Worm (Caenorhabditis elegans) whole organism, young adult: ENCODE results near the gene clc-8.
"Not testable (repeated sequence)": the region's sequence is repeated elsewhere in the genome, so short reads cannot be mapped to it uniquely, and the experiment has no call there.

ENCODE experiments used
- B0019.2 ChIP-seq: fragments of 200-800 bp; sonication (Bioruptor generic); conservative IDR thresholded peaks from 2 replicates; pipeline ENCODE4 v1.3.6; 2022; ENCODE audit warnings: missing genetic modification reagents, missing genetic modification characterization, missing compliant biosample characterization
- F23B12.7 ChIP-seq: sonication (generic microtip); optimal IDR thresholded peaks from 2 replicates; lab custom pipeline; 2017; ENCODE audit warnings: missing genetic modification characterization, mild to moderate bottlenecking, missing compliant biosample characterization, antibody characterized with exemption, moderate library complexity; ENCODE audit not compliant: insufficient read depth
- F33H1.4 ChIP-seq: fragments of 200-800 bp; sonication (Bioruptor generic); IDR thresholded peaks from 2 replicates; pipeline ENCODE4 v1.3.6; 2022; ENCODE audit warnings: missing genetic modification reagents, missing genetic modification characterization, missing compliant biosample characterization
- F37B4.10 ChIP-seq: fragments of 200-800 bp; sonication (Bioruptor generic); IDR thresholded peaks from 2 replicates; pipeline ENCODE4 v1.3.6; 2022; ENCODE audit warnings: missing genetic modification characterization, missing compliant biosample characterization
- F55B11.4 ChIP-seq: sonication (generic microtip); optimal IDR thresholded peaks from 2 replicates; lab custom pipeline; 2016; ENCODE audit warnings: missing compliant biosample characterization, missing genetic modification characterization, borderline replicate concordance; ENCODE audit not compliant: insufficient read depth
- F57A8.1 ChIP-seq: fragments of 200-800 bp; sonication (Bioruptor generic); optimal IDR thresholded peaks from 2 replicates; lab custom pipeline; 2018; ENCODE audit warnings: mild to moderate bottlenecking, missing genetic modification characterization, moderate library complexity, missing compliant biosample characterization
- F57C9.4 ChIP-seq: sonication (generic microtip); optimal IDR thresholded peaks from 2 replicates; lab custom pipeline; 2017; ENCODE audit warnings: mild to moderate bottlenecking, missing genetic modification characterization, missing compliant biosample characterization
- T07F8.4 ChIP-seq: sonication (generic microtip); optimal IDR thresholded peaks from 2 replicates; lab custom pipeline; 2016; ENCODE audit warnings: mild to moderate bottlenecking, missing genetic modification characterization, moderate library complexity, missing compliant biosample characterization
- Y67H2A.10 ChIP-seq: fragments of 200-800 bp; sonication (Bioruptor generic); conservative IDR thresholded peaks from 2 replicates; pipeline ENCODE4 v1.3.6; 2022; ENCODE audit warnings: missing genetic modification reagents, missing genetic modification characterization, missing compliant biosample characterization
- Y95B8A.8 ChIP-seq: fragments of 200-800 bp; sonication (Bioruptor generic); IDR thresholded peaks from 2 replicates; pipeline ENCODE4 v1.3.6; 2022; ENCODE audit warnings: missing genetic modification reagents, missing genetic modification characterization, missing compliant biosample characterization
- ZK185.1 ChIP-seq: sonication (generic microtip); optimal IDR thresholded peaks from 2 replicates; lab custom pipeline; 2016; ENCODE audit warnings: mild to moderate bottlenecking, missing genetic modification characterization, missing compliant biosample characterization; ENCODE audit not compliant: poor library complexity, severe bottlenecking
- aptf-3 ChIP-seq: fragments of 200-800 bp; sonication (Bioruptor generic); IDR thresholded peaks from 2 replicates; pipeline ENCODE4 v1.3.6; 2022; ENCODE audit warnings: missing genetic modification characterization, missing compliant biosample characterization
- atf-7 ChIP-seq: sonication (generic microtip); optimal IDR thresholded peaks from 2 replicates; lab custom pipeline; 2017; ENCODE audit warnings: mild to moderate bottlenecking, missing genetic modification characterization, missing compliant biosample characterization
- athp-1 ChIP-seq: sonication (generic microtip); optimal IDR thresholded peaks from 2 replicates; lab custom pipeline; 2017; ENCODE audit warnings: mild to moderate bottlenecking, missing genetic modification characterization, missing compliant biosample characterization
- attf-3 ChIP-seq: fragments of 200-800 bp; sonication (Bioruptor generic); conservative IDR thresholded peaks from 2 replicates; pipeline ENCODE4 v1.3.6; 2022; ENCODE audit warnings: missing genetic modification reagents, missing genetic modification characterization, missing compliant biosample characterization
- attf-5 ChIP-seq: fragments of 200-800 bp; sonication (Bioruptor generic); optimal IDR thresholded peaks from 2 replicates; lab custom pipeline; 2018; ENCODE audit warnings: mild to moderate bottlenecking, missing genetic modification characterization, missing compliant biosample characterization
- attf-6 ChIP-seq: fragments of 200-800 bp; sonication (Bioruptor generic); IDR thresholded peaks from 2 replicates; pipeline ENCODE4 v1.3.6; 2022; ENCODE audit warnings: missing genetic modification reagents, missing genetic modification characterization, missing compliant biosample characterization
- bed-2 ChIP-seq: fragments of 200-800 bp; sonication (Bioruptor generic); IDR thresholded peaks from 2 replicates; pipeline ENCODE4 v1.3.6; 2022; ENCODE audit warnings: missing genetic modification reagents, missing genetic modification characterization, missing compliant biosample characterization
- chd-7 ChIP-seq: sonication (generic microtip); optimal IDR thresholded peaks from 2 replicates; lab custom pipeline; 2016; ENCODE audit warnings: mild to moderate bottlenecking, missing genetic modification characterization, moderate library complexity, missing compliant biosample characterization
- dox-1 ChIP-seq: fragments of 200-800 bp; sonication (Bioruptor generic); IDR thresholded peaks from 2 replicates; pipeline ENCODE4 v1.3.6; 2022; ENCODE audit warnings: missing genetic modification reagents, missing genetic modification characterization, missing compliant biosample characterization
- dpff-1 ChIP-seq: sonication (generic microtip); optimal IDR thresholded peaks from 2 replicates; lab custom pipeline; 2017; ENCODE audit warnings: mild to moderate bottlenecking, missing genetic modification characterization, missing compliant biosample characterization
- ekl-4 ChIP-seq: fragments of 200-800 bp; sonication (Bioruptor generic); IDR thresholded peaks from 2 replicates; pipeline ENCODE4 v1.3.6; 2022; ENCODE audit warnings: missing genetic modification reagents, missing genetic modification characterization, missing compliant biosample characterization
- hlh-26 ChIP-seq: fragments of 200-800 bp; sonication (Bioruptor generic); conservative IDR thresholded peaks from 2 replicates; pipeline ENCODE4 v1.3.6; 2022; ENCODE audit warnings: missing genetic modification reagents, missing genetic modification characterization, missing compliant biosample characterization
- hrde-1 ChIP-seq: sonication (generic microtip); optimal IDR thresholded peaks from 2 replicates; lab custom pipeline; 2016; ENCODE audit warnings: missing genetic modification characterization, mild to moderate bottlenecking, missing compliant biosample characterization, moderate library complexity, missing genotype, missing genetic modification reagents, borderline replicate concordance
- lag-1 ChIP-seq: fragments of 200-800 bp; sonication (Bioruptor generic); IDR thresholded peaks from 2 replicates; pipeline ENCODE4 v1.3.6; 2022; ENCODE audit warnings: missing genetic modification reagents, missing genetic modification characterization, missing compliant biosample characterization
- lin-26 ChIP-seq: fragments of 200-800 bp; sonication (Bioruptor generic); IDR thresholded peaks from 2 replicates; pipeline ENCODE4 v1.3.6; 2022; ENCODE audit warnings: missing genetic modification reagents, missing genetic modification characterization, missing compliant biosample characterization
- lir-1 ChIP-seq: fragments of 200-800 bp; sonication (Bioruptor generic); conservative IDR thresholded peaks from 2 replicates; pipeline ENCODE4 v1.3.6; 2022; ENCODE audit warnings: missing genetic modification reagents, missing genetic modification characterization, missing compliant biosample characterization
- madf-10 ChIP-seq: sonication (generic microtip); optimal IDR thresholded peaks from 2 replicates; lab custom pipeline; 2016; ENCODE audit warnings: mild to moderate bottlenecking, missing genetic modification characterization, missing compliant biosample characterization
- nfya-1 ChIP-seq: sonication (generic microtip); optimal IDR thresholded peaks from 2 replicates; lab custom pipeline; 2017; ENCODE audit warnings: antibody characterized with exemption, missing compliant biosample characterization, missing genetic modification characterization, borderline replicate concordance; ENCODE audit not compliant: insufficient read depth
- nhr-120 ChIP-seq: fragments of 200-800 bp; sonication (Bioruptor generic); IDR thresholded peaks from 2 replicates; pipeline ENCODE4 v1.3.6; 2022; ENCODE audit warnings: missing genetic modification characterization, missing compliant biosample characterization
- nhr-27 ChIP-seq: fragments of 200-800 bp; sonication (Bioruptor generic); optimal IDR thresholded peaks from 2 replicates; lab custom pipeline; 2018; ENCODE audit warnings: mild to moderate bottlenecking, missing genetic modification characterization, moderate library complexity, missing compliant biosample characterization
- nhr-80 ChIP-seq: sonication (generic microtip); optimal IDR thresholded peaks from 2 replicates; lab custom pipeline; 2016; ENCODE audit warnings: missing genetic modification characterization, missing compliant biosample characterization
- rec-8 ChIP-seq, 2 experiments: sonication (generic microtip); optimal IDR thresholded peaks; 2 replicates each; lab custom pipeline; 2016; ENCODE audit warnings: mild to moderate bottlenecking in 2 of 2, missing genetic modification characterization in 2 of 2, missing genetic modification reagents in 2 of 2, missing genotype in 2 of 2, missing biosample characterization in 1 of 2, missing compliant biosample characterization in 1 of 2, moderate library complexity in 1 of 2
- repo-1 ChIP-seq: sonication (generic microtip); optimal IDR thresholded peaks from 2 replicates; lab custom pipeline; 2017; ENCODE audit warnings: mild to moderate bottlenecking, missing genetic modification characterization, missing compliant biosample characterization
- snpc-1.1 ChIP-seq: sonication (generic microtip); optimal IDR thresholded peaks from 2 replicates; lab custom pipeline; 2017; ENCODE audit warnings: missing genetic modification characterization, mild to moderate bottlenecking, missing compliant biosample characterization, antibody characterized with exemption, moderate library complexity, missing genotype, missing genetic modification reagents; ENCODE audit not compliant: insufficient read depth
- snpc-4 ChIP-seq, 5 experiments: fragments of 150-350 bp in 1 of 5; sonication (generic microtip) in 4 of 5; optimal IDR thresholded peaks; 2 replicates each; lab custom pipeline; 2014 to 2018; ENCODE audit warnings: missing genetic modification characterization in 5 of 5, missing biosample characterization in 3 of 5, antibody characterized with exemption in 2 of 5, mild to moderate bottlenecking in 2 of 5, missing compliant biosample characterization in 2 of 5, missing genotype in 2 of 5, moderate library complexity in 2 of 5, missing genetic modification reagents in 1 of 5
- tlf-1 ChIP-seq: fragments of 200-800 bp; sonication (Bioruptor generic); optimal IDR thresholded peaks from 2 replicates; lab custom pipeline; 2018; ENCODE audit warnings: mild to moderate bottlenecking, missing genetic modification characterization, missing compliant biosample characterization
- unc-62 ChIP-seq: fragments of 150-350 bp; optimal IDR thresholded peaks from 2 replicates; lab custom pipeline; 2014; ENCODE audit warnings: missing biosample characterization, missing genetic modification reagents, missing genetic modification characterization
- zfh-2 ChIP-seq: fragments of 200-800 bp; sonication (Bioruptor generic); conservative IDR thresholded peaks from 2 replicates; pipeline ENCODE4 v1.3.6; 2022; ENCODE audit warnings: missing genetic modification reagents, missing genetic modification characterization, missing compliant biosample characterization

Gene clc-8

ce11 chrIV:14373814-14374213 lies 20.1 kb upstream of the clc-8 start, which contains the start of gene Y67A10A.7:
Y67A10A.7 (plus strand) TSS chrIV:14374114.
- TF ChIP-seq snpc-4 (GFP tag; optimal IDR thresholded peaks at IDR 0.05; lab: Kevin White, UChicago) = not testable (repeated sequence)
- peak in 1 of 4 experiments; percentile 17 for TF ChIP-seq snpc-4 (tag; optimal IDR thresholded peaks at IDR 0.05; lab: Kevin White, UChicago)

- TF ChIP-seq hlh-26 (no peak), Y95B8A.8 (GFP tag; lab: Robert Waterston, UW) (no peak), F37B4.10 (GFP tag; lab: Robert Waterston, UW) (no peak), snpc-4 (GFP tag; optimal IDR thresholded peaks at IDR 0.05; lab: Kevin White, UChicago) (peak; percentile 48), snpc-4 (tag; optimal IDR thresholded peaks at IDR 0.05; lab: Kevin White, UChicago) (peak; percentile 71 to 95 (median 85)), attf-6 (GFP tag; lab: Robert Waterston, UW) (peak; percentile 91), repo-1 (no peak), snpc-1.1 (tag; lab: Kevin White, UChicago) (peak; percentile 75), unc-62 (GFP tag; lab: Kevin White, UChicago) (no peak)
- TF ChIP-seq, all 124 proteins: peak for 3
Observed at ce11 chrIV:14377267-14377814, 16.6 kb upstream of the clc-8 start.

ce11 chrIV:14377850-14378249 lies 16.1 kb upstream of the clc-8 start:
- TF ChIP-seq lag-1 (GFP tag; lab: Robert Waterston, UW) = no peak
- TF ChIP-seq F57A8.1 (GFP tag; lab: Kevin White, UChicago) = no peak
- no peak for TF ChIP-seq dpff-1 (tag; lab: Kevin White, UChicago)
- no peak for TF ChIP-seq nhr-27 (tag; lab: Kevin White, UChicago)
- TF ChIP-seq Y67H2A.10 (GFP tag; lab: Robert Waterston, UW) = no peak
- no peak for TF ChIP-seq lir-1 (GFP tag; lab: Robert Waterston, UW)
- no peak for TF ChIP-seq F33H1.4 (GFP tag; lab: Robert Waterston, UW)
- TF ChIP-seq tlf-1 (GFP tag; lab: Kevin White, UChicago) = no peak
- no peak for TF ChIP-seq rec-8 (tag; optimal IDR thresholded peaks at IDR 0.05; lab: Kevin White, UChicago)
- TF ChIP-seq aptf-3 = no peak
- no peak for TF ChIP-seq F55B11.4 (tag; lab: Kevin White, UChicago)
- no peak for TF ChIP-seq atf-7 (tag; lab: Kevin White, UChicago)
- no peak for TF ChIP-seq madf-10
- no peak for TF ChIP-seq nhr-80 (tag; lab: Kevin White, UChicago)
- TF ChIP-seq snpc-1.1 (tag; lab: Kevin White, UChicago) = no peak
- no peak for TF ChIP-seq athp-1 (tag; lab: Kevin White, UChicago)
- TF ChIP-seq attf-5 (GFP tag; lab: Kevin White, UChicago) = no peak
- TF ChIP-seq F57C9.4 (tag; lab: Kevin White, UChicago) = no peak
- no peak for TF ChIP-seq ZK185.1
- TF ChIP-seq attf-3 = no peak

ce11 chrIV:14379191-14379590 lies 14.7 kb upstream of the clc-8 start:
- TF ChIP-seq F33H1.4 (GFP tag; lab: Robert Waterston, UW) = no peak
- no peak for TF ChIP-seq nhr-27 (tag; lab: Kevin White, UChicago)
- TF ChIP-seq bed-2 (GFP tag; lab: Robert Waterston, UW) = no peak
- TF ChIP-seq nhr-120 (GFP tag; lab: Robert Waterston, UW) = no peak
- no peak for TF ChIP-seq ekl-4 (GFP tag; lab: Robert Waterston, UW)
- TF ChIP-seq hrde-1 (tag; lab: Kevin White, UChicago) = no peak
- no peak for TF ChIP-seq B0019.2
- no peak for TF ChIP-seq chd-7 (tag; lab: Kevin White, UChicago)
- no peak for TF ChIP-seq lin-26 (GFP tag; lab: Robert Waterston, UW)
- TF ChIP-seq dox-1 (GFP tag; lab: Robert Waterston, UW) = no peak
- TF ChIP-seq tlf-1 (GFP tag; lab: Kevin White, UChicago) = no peak
- TF ChIP-seq hlh-26 = no peak
- no peak for TF ChIP-seq nfya-1 (tag; lab: Kevin White, UChicago)
- no peak for TF ChIP-seq T07F8.4
- no peak for TF ChIP-seq zfh-2 (GFP tag; lab: Robert Waterston, UW)
- TF ChIP-seq F23B12.7 = no peak
